Fruit fly (Drosophila melanogaster) whole organism, embryonic: Measurements from ENCODE around the gene snu.

Experiments
- CG10431 ChIP-seq: fragments of 200-800 bp; sonication (Bioruptor generic); optimal IDR thresholded peaks from 3 replicates; lab custom pipeline; 2018; ENCODE audit warnings: missing biosample characterization, mild to moderate bottlenecking, missing genetic modification characterization
- CG11456 ChIP-seq: fragments of 200-800 bp; sonication (Bioruptor generic); IDR thresholded peaks from 3 replicates; pipeline ENCODE4 v1.3.6; 2022; ENCODE audit warnings: missing biosample characterization, missing genetic modification characterization
- CG11504 ChIP-seq: fragments of 200-800 bp; sonication (Bioruptor generic); optimal IDR thresholded peaks from 3 replicates; lab custom pipeline; 2019; ENCODE audit warnings: missing biosample characterization, mild to moderate bottlenecking, missing genetic modification characterization, moderate library complexity
- CG11723 ChIP-seq: fragments of 200-800 bp; sonication (Bioruptor generic); optimal IDR thresholded peaks from 2 replicates; lab custom pipeline; 2017; ENCODE audit warnings: missing biosample characterization, mild to moderate bottlenecking, missing genetic modification characterization
- CG12071 ChIP-seq: fragments of 200-800 bp; sonication (Bioruptor generic); optimal IDR thresholded peaks from 3 replicates; lab custom pipeline; 2018; ENCODE audit warnings: missing biosample characterization, mild to moderate bottlenecking, missing genetic modification characterization
- CG12236 ChIP-seq: fragments of 200-800 bp; sonication (Bioruptor generic); optimal IDR thresholded peaks from 2 replicates; lab custom pipeline; 2016; ENCODE audit warnings: missing biosample characterization, missing genetic modification characterization
- CG12299 ChIP-seq: fragments of 200-800 bp; sonication (Bioruptor generic); optimal IDR thresholded peaks from 2 replicates; lab custom pipeline; 2018; ENCODE audit warnings: missing biosample characterization, mild to moderate bottlenecking, missing genetic modification characterization
- CG1233 ChIP-seq: fragments of 200-800 bp; sonication (Bioruptor generic); optimal IDR thresholded peaks from 4 replicates; lab custom pipeline; 2018; ENCODE audit warnings: missing biosample characterization, mild to moderate bottlenecking, missing genetic modification characterization
- CG13287 ChIP-seq: fragments of 200-800 bp; sonication (Bioruptor generic); IDR thresholded peaks from 2 replicates; pipeline ENCODE4 v1.3.6; 2022; ENCODE audit warnings: missing biosample characterization, missing genetic modification characterization; ENCODE audit not compliant: partially characterized antibody
- CG13424 ChIP-seq: fragments of 200-800 bp; sonication (Bioruptor generic); optimal IDR thresholded peaks from 2 replicates; lab custom pipeline; 2019; ENCODE audit warnings: missing biosample characterization, mild to moderate bottlenecking, missing genetic modification characterization, moderate library complexity
- CG14050 ChIP-seq: fragments of 200-800 bp; sonication (Bioruptor generic); IDR thresholded peaks from 3 replicates; pipeline ENCODE4 v1.3.6; 2022; ENCODE audit warnings: missing biosample characterization, missing genetic modification characterization
- CG15073 ChIP-seq: fragments of 200-800 bp; sonication (Bioruptor generic); optimal IDR thresholded peaks from 2 replicates; lab custom pipeline; 2016; ENCODE audit warnings: missing biosample characterization, missing genetic modification characterization
- CG1529 ChIP-seq: fragments of 200-800 bp; sonication (Bioruptor generic); optimal IDR thresholded peaks from 3 replicates; lab custom pipeline; 2018; ENCODE audit warnings: missing biosample characterization, missing genetic modification characterization
- CG16815 ChIP-seq: fragments of 200-800 bp; sonication (Bioruptor generic); optimal IDR thresholded peaks from 3 replicates; lab custom pipeline; 2017; ENCODE audit warnings: missing biosample characterization, mild to moderate bottlenecking, missing genetic modification characterization
- CG17612 ChIP-seq: fragments of 200-800 bp; sonication (Bioruptor generic); IDR thresholded peaks from 2 replicates; pipeline ENCODE4 v1.3.6; 2022; ENCODE audit warnings: missing biosample characterization, missing genetic modification characterization
- CG2129 ChIP-seq: fragments of 200-800 bp; sonication (Bioruptor generic); IDR thresholded peaks from 2 replicates; pipeline ENCODE4 v1.3.6; 2022; ENCODE audit warnings: missing biosample characterization, missing genetic modification characterization; ENCODE audit not compliant: partially characterized antibody
- CG2202 ChIP-seq: fragments of 200-800 bp; sonication (Bioruptor generic); optimal IDR thresholded peaks from 2 replicates; lab custom pipeline; 2018; ENCODE audit warnings: missing biosample characterization, mild to moderate bottlenecking, missing genetic modification characterization
- CG32772 ChIP-seq: fragments of 200-800 bp; sonication (Bioruptor generic); IDR thresholded peaks from 2 replicates; pipeline ENCODE4 v1.3.6; 2022; ENCODE audit warnings: missing biosample characterization, missing genetic modification characterization
- CG4854 ChIP-seq: fragments of 200-800 bp; sonication (Bioruptor generic); optimal IDR thresholded peaks from 2 replicates; lab custom pipeline; 2016; ENCODE audit warnings: missing biosample characterization, missing genetic modification characterization, inconsistent platforms
- CG6272 ChIP-seq: fragments of 200-800 bp; sonication (Bioruptor generic); IDR thresholded peaks from 2 replicates; pipeline ENCODE4 v1.3.6; 2022; ENCODE audit warnings: missing biosample characterization, missing genetic modification characterization
- CG6813 ChIP-seq: fragments of 200-800 bp; sonication (Bioruptor generic); optimal IDR thresholded peaks from 2 replicates; lab custom pipeline; 2017; ENCODE audit warnings: missing biosample characterization, missing genetic modification characterization, mild to moderate bottlenecking, moderate library complexity, missing genetic modification reagents
- CG8281 ChIP-seq: fragments of 200-800 bp; sonication (Bioruptor generic); optimal IDR thresholded peaks from 2 replicates; lab custom pipeline; 2018; ENCODE audit warnings: missing biosample characterization, mild to moderate bottlenecking, missing genetic modification characterization, moderate library complexity
- Dbx ChIP-seq: fragments of 200-800 bp; sonication (Bioruptor generic); IDR thresholded peaks from 3 replicates; pipeline ENCODE4 v1.3.6; 2022; ENCODE audit warnings: missing biosample characterization, missing genetic modification characterization
- Ets65A ChIP-seq: fragments of 200-800 bp; sonication (Bioruptor generic); peaks from one replicate; lab custom pipeline; 2016; ENCODE audit warnings: missing biosample characterization, missing genetic modification characterization
- Fer3 ChIP-seq: fragments of 200-800 bp; sonication (Bioruptor generic); optimal IDR thresholded peaks from 2 replicates; lab custom pipeline; 2018; ENCODE audit warnings: missing biosample characterization, mild to moderate bottlenecking, missing genetic modification characterization, moderate library complexity
- Hand ChIP-seq: fragments of 200-800 bp; sonication (Bioruptor generic); optimal IDR thresholded peaks from 2 replicates; lab custom pipeline; 2017; ENCODE audit warnings: mild to moderate bottlenecking, missing biosample characterization, missing genetic modification reagents, missing genetic modification characterization
- Hsf ChIP-seq: fragments of 200-800 bp; sonication (Bioruptor generic); optimal IDR thresholded peaks from 3 replicates; lab custom pipeline; 2016; ENCODE audit warnings: missing biosample characterization, missing genetic modification characterization
- Lim3 ChIP-seq: fragments of 200-800 bp; sonication (Bioruptor generic); IDR thresholded peaks from 2 replicates; pipeline ENCODE4 v1.3.6; 2022; ENCODE audit warnings: missing biosample characterization, missing genetic modification characterization
- MTF-1 ChIP-seq: fragments of 200-800 bp; sonication (Bioruptor generic); optimal IDR thresholded peaks from 2 replicates; lab custom pipeline; 2018; ENCODE audit warnings: missing biosample characterization, mild to moderate bottlenecking, missing genetic modification characterization, borderline replicate concordance
- Max ChIP-seq: fragments of 200-800 bp; sonication (Bioruptor generic); optimal IDR thresholded peaks from 2 replicates; lab custom pipeline; 2016; ENCODE audit warnings: missing biosample characterization, mild to moderate bottlenecking, missing genetic modification characterization
- NFAT ChIP-seq: fragments of 200-800 bp; sonication (Bioruptor generic); IDR thresholded peaks from 2 replicates; pipeline ENCODE4 v1.3.6; 2022; ENCODE audit warnings: missing biosample characterization, missing genetic modification characterization
- Optix ChIP-seq: fragments of 200-800 bp; sonication (Bioruptor generic); IDR thresholded peaks from 3 replicates; pipeline ENCODE4 v1.3.6; 2022; ENCODE audit warnings: missing biosample characterization, missing genetic modification characterization
- PHDP ChIP-seq: fragments of 200-800 bp; sonication (Bioruptor generic); optimal IDR thresholded peaks from 3 replicates; lab custom pipeline; 2018; ENCODE audit warnings: missing biosample characterization, mild to moderate bottlenecking, missing genetic modification characterization, moderate library complexity
- TFAM ChIP-seq: fragments of 200-800 bp; sonication (Bioruptor generic); optimal IDR thresholded peaks from 2 replicates; lab custom pipeline; 2017; ENCODE audit warnings: missing biosample characterization, missing genetic modification characterization, inconsistent platforms
- Trl ChIP-seq, 3 experiments: fragments of >200 bp in 2 of 3; fragments of 200-800 bp in 1 of 3; sonication (Bioruptor generic) in 1 of 3; optimal IDR thresholded peaks; 2 replicates in 1 of 3; 3 replicates in 2 of 3; lab custom pipeline; 2016 to 2017; ENCODE audit warnings: missing biosample characterization in 1 of 3, missing genetic modification characterization in 1 of 3
- bcd ChIP-seq: fragments of 200-800 bp; sonication (Bioruptor generic); optimal IDR thresholded peaks from 2 replicates; lab custom pipeline; 2017; ENCODE audit warnings: missing biosample characterization, mild to moderate bottlenecking, missing genetic modification characterization
- btn ChIP-seq: fragments of 200-800 bp; sonication (Bioruptor generic); optimal IDR thresholded peaks from 2 replicates; lab custom pipeline; 2016; ENCODE audit warnings: missing biosample characterization, missing genetic modification characterization
- caup ChIP-seq: fragments of 200-800 bp; sonication (Bioruptor generic); optimal IDR thresholded peaks from 3 replicates; lab custom pipeline; 2017; ENCODE audit warnings: missing biosample characterization, mild to moderate bottlenecking, missing genetic modification characterization, moderate library complexity; ENCODE audit not compliant: severe bottlenecking
- corto ChIP-seq: fragments of 200-800 bp; sonication (Bioruptor generic); optimal IDR thresholded peaks from 2 replicates; lab custom pipeline; 2016; ENCODE audit warnings: missing biosample characterization, mild to moderate bottlenecking, missing genetic modification characterization, moderate library complexity
- da ChIP-seq: fragments of 200-800 bp; sonication (Bioruptor generic); optimal IDR thresholded peaks from 2 replicates; lab custom pipeline; 2016; ENCODE audit warnings: missing biosample characterization, missing genetic modification characterization
- dm ChIP-seq: fragments of 200-800 bp; sonication (Bioruptor generic); optimal IDR thresholded peaks from 3 replicates; lab custom pipeline; 2016; ENCODE audit warnings: missing biosample characterization, missing genetic modification characterization
- gem ChIP-seq: fragments of 200-800 bp; sonication (Bioruptor generic); optimal IDR thresholded peaks from 2 replicates; lab custom pipeline; 2019; ENCODE audit warnings: missing biosample characterization, mild to moderate bottlenecking, missing genetic modification characterization, moderate library complexity
- gt ChIP-seq: fragments of 200-800 bp; sonication (Bioruptor generic); IDR thresholded peaks from 2 replicates; pipeline ENCODE4 v1.3.6; 2022; ENCODE audit warnings: missing biosample characterization, missing genetic modification characterization
- mirr ChIP-seq: fragments of 200-800 bp; sonication (Bioruptor generic); optimal IDR thresholded peaks from 3 replicates; lab custom pipeline; 2018; ENCODE audit warnings: missing biosample characterization, mild to moderate bottlenecking, missing genetic modification characterization
- nerfin-2 ChIP-seq: fragments of 200-800 bp; sonication (Bioruptor generic); IDR thresholded peaks from 2 replicates; pipeline ENCODE4 v1.3.6; 2022; ENCODE audit warnings: missing biosample characterization, missing genetic modification characterization; ENCODE audit not compliant: partially characterized antibody
- sqz ChIP-seq: fragments of 200-800 bp; sonication (Bioruptor generic); optimal IDR thresholded peaks from 3 replicates; lab custom pipeline; 2018; ENCODE audit warnings: missing biosample characterization, mild to moderate bottlenecking, missing genetic modification characterization
- stc ChIP-seq: fragments of 200-800 bp; sonication (Bioruptor generic); IDR thresholded peaks from 2 replicates; pipeline ENCODE4 v1.3.6; 2022; ENCODE audit warnings: missing biosample characterization, missing genetic modification characterization
- unc-4 ChIP-seq: fragments of 200-800 bp; sonication (Bioruptor generic); IDR thresholded peaks from 2 replicates; pipeline ENCODE4 v1.3.6; 2022; ENCODE audit warnings: missing biosample characterization, missing genetic modification characterization; ENCODE audit not compliant: partially characterized antibody
- vvl ChIP-seq: fragments of 200-800 bp; sonication (Bioruptor generic); IDR thresholded peaks from 2 replicates; pipeline ENCODE4 v1.3.6; 2022; ENCODE audit warnings: missing biosample characterization, missing genetic modification characterization

The snu gene

DNA sequence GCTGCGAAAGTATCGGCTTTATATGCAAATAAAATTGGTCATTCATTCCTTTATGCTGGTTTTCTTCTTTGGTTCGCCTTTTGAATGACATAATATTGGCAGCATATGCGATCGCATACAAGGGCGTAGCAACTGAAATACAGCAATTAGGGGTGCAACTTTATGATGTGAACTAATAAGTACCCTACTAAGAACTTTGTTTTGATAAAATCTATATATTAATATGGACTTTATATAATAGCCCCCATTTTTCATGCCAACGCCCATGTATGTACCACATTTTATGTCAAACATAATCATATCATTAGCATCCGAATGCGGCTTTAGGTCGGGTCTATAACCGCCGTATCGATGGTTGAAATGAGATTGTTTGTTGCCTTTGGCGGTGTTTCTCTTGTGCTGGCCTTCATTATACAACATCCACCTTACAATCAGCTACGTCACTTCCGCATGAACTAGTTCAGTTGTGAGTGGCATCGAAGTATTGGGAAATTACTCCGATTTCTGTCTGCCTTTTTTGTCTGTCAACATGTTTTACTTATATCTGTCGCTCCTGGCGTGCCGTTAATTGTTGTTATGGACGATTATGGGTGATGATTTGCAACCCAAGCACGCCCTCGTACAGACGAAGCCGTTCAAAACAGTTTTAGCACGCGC, 2.2 kb downstream of the snu start (continued):
- TF ChIP-seq Lim3 (GFP tag; lab: Robert Waterston, UW) (no peak), CG1529 (GFP tag; lab: Kevin White, UChicago) (no peak), CG15073 (GFP tag; lab: Kevin White, UChicago) (no peak), Max (GFP tag; lab: Kevin White, UChicago) (no peak), gt (GFP tag; lab: Robert Waterston, UW) (no peak), MTF-1 (no peak), btn (GFP tag; lab: Kevin White, UChicago) (no peak), Dbx (GFP tag; lab: Robert Waterston, UW) (0 out of 3 replicates have a peak, but pooled peaks have one; percentile 13), CG16815 (GFP tag; lab: Kevin White, UChicago) (no peak), CG6272 (GFP tag; lab: Robert Waterston, UW) (peak; percentile 60), dm (GFP tag; lab: Kevin White, UChicago) (no peak), CG32772 (GFP tag; lab: Robert Waterston, UW) (peak; percentile 20; the same call in 1 of the 2 replicates), stc (GFP tag; lab: Robert Waterston, UW) (no peak), Optix (GFP tag; lab: Robert Waterston, UW) (no peak; the same call in 2 of the 3 replicates), CG8281 (peak; percentile 16), Trl (optimal IDR thresholded peaks at IDR 0.05; lab: Kevin White, UChicago) (no peak), Trl (GFP tag; optimal IDR thresholded peaks at IDR 0.05; lab: Kevin White, UChicago) (no peak), CG11456 (GFP tag; lab: Robert Waterston, UW) (peak; percentile 79), Hand (GFP tag; lab: Kevin White, UChicago) (no peak), Ets65A (GFP tag; lab: Kevin White, UChicago) (peak; percentile 90), bcd (GFP tag; lab: Kevin White, UChicago) (peak; percentile 53), PHDP (tag; lab: Kevin White, UChicago) (peak; percentile 68), sqz (GFP tag; lab: Kevin White, UChicago) (no peak), CG2202 (tag; lab: Kevin White, UChicago) (no peak), mirr (no peak), CG13287 (GFP tag; lab: Robert Waterston, UW) (no peak), da (no peak), caup (GFP tag; lab: Kevin White, UChicago) (peak; percentile 67), gem (tag; lab: Kevin White, UChicago) (peak; percentile 76), CG2129 (GFP tag; lab: Robert Waterston, UW) (no peak), CG11723 (GFP tag; lab: Kevin White, UChicago) (no peak), nerfin-2 (GFP tag; lab: Robert Waterston, UW) (no peak), corto (GFP tag; lab: Kevin White, UChicago) (no peak), CG1233 (peak; percentile 40), CG4854 (GFP tag; lab: Kevin White, UChicago) (peak; percentile 6), CG12236 (GFP tag; lab: Kevin White, UChicago) (no peak), CG14050 (peak; percentile 27; the same call in 1 of the 3 replicates), Fer3 (tag; lab: Kevin White, UChicago) (peak; percentile 66), CG13424 (tag; lab: Kevin White, UChicago) (peak; percentile 74), TFAM (no peak), CG6813 (GFP tag; lab: Kevin White, UChicago) (no peak), Hsf (GFP tag; lab: Kevin White, UChicago) (peak; percentile 27), CG10431 (GFP tag; lab: Kevin White, UChicago) (no peak), NFAT (GFP tag; lab: Robert Waterston, UW) (peak; percentile 57; the same call in 1 of the 2 replicates), CG17612 (GFP tag; lab: Robert Waterston, UW) (no peak), CG12071 (peak; percentile 38), unc-4 (GFP tag; lab: Robert Waterston, UW) (no peak), CG12299 (tag; lab: Kevin White, UChicago) (no peak), CG11504 (tag; lab: Kevin White, UChicago) (peak; percentile 67), vvl (GFP tag; lab: Robert Waterston, UW) (peak; percentile 74)
